Fruit fly (Drosophila melanogaster) whole organism: ENCODE measurements around the gene CG32767.

Source experiments
- CG8478 ChIP-seq: fragments of >200 bp; optimal IDR thresholded peaks from 2 replicates; lab custom pipeline; 2018; ENCODE audit warnings: inconsistent platforms
- pan ChIP-seq: fragments of >200 bp; optimal IDR thresholded peaks from 2 replicates; lab custom pipeline; 2017

DNA sequence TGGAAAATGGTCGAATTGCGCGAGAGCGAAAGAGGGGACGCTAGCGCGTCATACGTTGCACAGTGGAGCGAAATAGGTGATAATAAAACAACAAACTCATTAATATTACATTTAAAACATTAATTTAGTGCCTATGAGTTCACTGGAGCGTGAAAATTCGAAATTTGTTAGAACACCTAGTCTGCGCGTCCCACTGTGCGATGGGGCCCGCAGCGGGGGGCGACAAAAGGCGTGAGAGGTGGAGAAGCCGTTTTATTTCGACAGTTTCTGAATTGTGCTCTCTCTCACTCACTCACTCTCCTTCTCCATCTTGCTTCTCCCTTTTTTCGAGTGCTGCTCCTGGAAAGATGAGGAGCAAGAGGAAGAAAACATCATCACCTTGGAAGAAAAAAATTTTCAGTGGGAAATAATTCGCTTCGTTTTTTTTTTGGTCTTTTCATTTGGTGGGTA is 896 bp downstream of the CG32767 start:
- TF ChIP-seq pan (lab: Kevin White, UChicago) (no peak), CG8478 (peak; percentile 11)
